Fruit fly (Drosophila melanogaster): ENCODE results near the gene Unc-115a.

Gene Unc-115a

DNA sequence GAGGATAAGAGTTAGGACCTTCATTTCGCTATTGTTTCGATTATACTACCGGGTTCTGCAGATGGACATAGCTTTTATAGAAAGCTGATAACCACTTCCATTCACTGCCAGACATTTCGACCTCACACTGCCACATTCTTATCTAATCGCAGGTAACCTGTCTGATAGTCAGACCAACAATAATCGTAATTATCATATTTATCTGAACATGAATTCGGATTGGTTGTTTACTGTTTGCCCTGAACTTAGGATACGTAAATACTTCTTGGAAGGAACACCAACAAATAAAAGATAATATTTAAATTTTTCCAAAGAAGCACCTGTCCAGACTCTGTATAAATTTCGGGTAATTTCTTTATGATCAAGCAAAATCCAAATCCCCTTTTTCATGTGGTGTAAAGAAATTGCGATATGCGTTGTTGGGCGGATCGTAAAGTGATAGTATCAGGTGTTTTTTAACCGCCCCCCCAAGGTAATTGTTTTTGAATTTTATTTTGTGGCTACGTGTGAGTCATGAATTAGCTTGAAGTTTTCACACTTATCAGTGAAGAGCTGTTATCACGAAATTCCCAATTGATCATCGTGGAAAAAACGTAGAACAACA is 59.0 kb downstream of the Unc-115a start, which contains the start of gene Fst:
Fst (minus strand) TSS at position 51 of the 604 bp plus-strand sequence.
- TF ChIP-seq CG10631 (GFP tag; optimal IDR thresholded peaks at IDR 0.05): no peak
- peak; percentile 1 for TF ChIP-seq svp (GFP tag)
- TF ChIP-seq vri (GFP tag; optimal IDR thresholded peaks at IDR 0.05): peak; percentile 40
- peak; percentile 38 for TF ChIP-seq fkh (GFP tag; optimal IDR thresholded peaks at IDR 0.05)

DNA sequence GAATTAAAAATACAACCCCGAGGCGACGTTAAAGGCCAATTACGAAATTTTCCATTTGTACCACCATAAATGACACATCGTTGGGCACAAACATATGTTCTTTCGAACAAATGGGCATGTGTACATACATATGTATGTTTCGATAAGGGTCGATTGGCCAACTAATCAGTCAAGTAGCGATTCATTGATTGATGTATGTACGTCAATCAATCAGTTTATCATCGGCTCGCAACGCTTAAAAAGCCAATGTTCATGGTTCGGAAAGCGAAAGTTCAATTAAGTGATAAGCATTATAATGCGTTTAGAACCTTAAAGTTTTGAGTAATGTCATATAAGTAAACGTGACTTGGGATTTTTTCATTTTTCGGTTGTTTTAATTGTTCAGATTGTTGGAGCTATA is 60.6 kb downstream of the Unc-115a start:
- TF ChIP-seq Sox15 (GFP tag; optimal IDR thresholded peaks at IDR 0.05): no peak
- no peak for TF ChIP-seq CG8119 (GFP tag; IDR thresholded peaks at IDR 0.05)
- no peak for TF ChIP-seq Ets96B (tag; optimal IDR thresholded peaks at IDR 0.05)
- no peak for TF ChIP-seq CG8632 (GFP tag; optimal IDR thresholded peaks at IDR 0.05)

Data from whole organism, prepupa.